Worm (Caenorhabditis elegans) whole organism, young adult: Measurements from ENCODE around the gene T28D6.6.

Experiments
- F37B4.10 ChIP-seq: fragments of 200-800 bp; sonication (Bioruptor generic); IDR thresholded peaks from 2 replicates; pipeline ENCODE4 v1.3.6; 2022; ENCODE audit warnings: missing genetic modification characterization, missing compliant biosample characterization
- F57C9.4 ChIP-seq: sonication (generic microtip); optimal IDR thresholded peaks from 2 replicates; lab custom pipeline; 2017; ENCODE audit warnings: mild to moderate bottlenecking, missing genetic modification characterization, missing compliant biosample characterization
- K11D2.4 ChIP-seq: fragments of 200-800 bp; sonication (Bioruptor generic); IDR thresholded peaks from 2 replicates; pipeline ENCODE4 v1.3.6; 2022; ENCODE audit warnings: missing genetic modification reagents, missing genetic modification characterization, missing compliant biosample characterization
- atf-7 ChIP-seq: sonication (generic microtip); optimal IDR thresholded peaks from 2 replicates; lab custom pipeline; 2017; ENCODE audit warnings: mild to moderate bottlenecking, missing genetic modification characterization, missing compliant biosample characterization
- athp-1 ChIP-seq: sonication (generic microtip); optimal IDR thresholded peaks from 2 replicates; lab custom pipeline; 2017; ENCODE audit warnings: mild to moderate bottlenecking, missing genetic modification characterization, missing compliant biosample characterization
- attf-3 ChIP-seq: fragments of 200-800 bp; sonication (Bioruptor generic); conservative IDR thresholded peaks from 2 replicates; pipeline ENCODE4 v1.3.6; 2022; ENCODE audit warnings: missing genetic modification reagents, missing genetic modification characterization, missing compliant biosample characterization
- ceh-100 ChIP-seq: fragments of 200-800 bp; sonication (Bioruptor generic); IDR thresholded peaks from 2 replicates; pipeline ENCODE4 v1.3.6; 2022; ENCODE audit warnings: missing genetic modification reagents, missing genetic modification characterization, missing compliant biosample characterization
- dpff-1 ChIP-seq: sonication (generic microtip); optimal IDR thresholded peaks from 2 replicates; lab custom pipeline; 2017; ENCODE audit warnings: mild to moderate bottlenecking, missing genetic modification characterization, missing compliant biosample characterization
- hlh-12 ChIP-seq: sonication (generic microtip); optimal IDR thresholded peaks from 2 replicates; lab custom pipeline; 2016; ENCODE audit warnings: missing genetic modification characterization, missing compliant biosample characterization
- let-526 ChIP-seq: fragments of 200-800 bp; sonication (Bioruptor generic); IDR thresholded peaks from 2 replicates; pipeline ENCODE4 v1.3.6; 2022; ENCODE audit warnings: missing genetic modification reagents, missing genetic modification characterization, missing compliant biosample characterization
- lsy-27 ChIP-seq: sonication (generic microtip); optimal IDR thresholded peaks from 2 replicates; lab custom pipeline; 2017; ENCODE audit warnings: missing genetic modification characterization, mild to moderate bottlenecking, missing compliant biosample characterization, antibody characterized with exemption, missing genotype, borderline replicate concordance; ENCODE audit not compliant: insufficient read depth
- nfya-2 ChIP-seq: fragments of 200-800 bp; sonication (Bioruptor generic); IDR thresholded peaks from 2 replicates; pipeline ENCODE4 v1.3.6; 2022; ENCODE audit warnings: missing genetic modification reagents, missing genetic modification characterization, missing compliant biosample characterization
- nhr-27 ChIP-seq: fragments of 200-800 bp; sonication (Bioruptor generic); optimal IDR thresholded peaks from 2 replicates; lab custom pipeline; 2018; ENCODE audit warnings: mild to moderate bottlenecking, missing genetic modification characterization, moderate library complexity, missing compliant biosample characterization
- rpc-1 ChIP-seq, 2 experiments: fragments of 150-350 bp in 1 of 2; sonication (generic microtip) in 1 of 2; optimal IDR thresholded peaks; 2 replicates each; lab custom pipeline; 2014 to 2018; ENCODE audit warnings: missing biosample characterization in 1 of 2, missing genetic modification characterization in 1 of 2, missing genetic modification reagents in 1 of 2, missing genotype in 1 of 2
- sdz-38 ChIP-seq: sonication (generic microtip); optimal IDR thresholded peaks from 2 replicates; lab custom pipeline; 2016; ENCODE audit warnings: missing genotype, missing genetic modification characterization, missing compliant biosample characterization
- snpc-1.3 ChIP-seq: sonication (generic microtip); optimal IDR thresholded peaks from 2 replicates; lab custom pipeline; 2017; ENCODE audit warnings: missing genetic modification characterization, mild to moderate bottlenecking, missing compliant biosample characterization, antibody characterized with exemption, moderate library complexity, missing genotype, missing genetic modification reagents; ENCODE audit not compliant: insufficient read depth
- zfh-2 ChIP-seq: fragments of 200-800 bp; sonication (Bioruptor generic); conservative IDR thresholded peaks from 2 replicates; pipeline ENCODE4 v1.3.6; 2022; ENCODE audit warnings: missing genetic modification reagents, missing genetic modification characterization, missing compliant biosample characterization
- ztf-25 ChIP-seq: fragments of 200-800 bp; sonication (Bioruptor generic); IDR thresholded peaks from 2 replicates; pipeline ENCODE4 v1.3.6; 2022; ENCODE audit warnings: missing genetic modification reagents, missing genetic modification characterization, missing compliant biosample characterization

The T28D6.6 gene

DNA sequence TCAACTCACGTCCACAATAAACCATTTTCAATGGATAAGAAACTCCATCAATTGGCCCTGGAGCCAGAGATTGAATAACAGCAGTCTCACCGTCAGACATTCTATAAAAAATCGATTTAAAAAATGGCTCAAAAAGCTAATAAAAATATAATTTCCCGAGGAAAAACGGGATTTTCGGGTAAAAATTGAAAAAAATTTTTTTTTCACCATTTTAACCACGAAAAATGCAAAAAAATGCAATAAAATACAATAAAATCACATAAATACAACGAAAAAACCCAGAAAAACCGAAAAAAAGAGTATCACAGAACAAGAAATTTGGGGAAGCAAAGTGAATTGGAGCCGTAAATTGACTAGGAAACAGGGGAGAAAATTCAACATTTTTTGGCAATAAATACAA, 64.1 kb downstream of the T28D6.6 start, which contains the start of gene Y47D3A.21:
Y47D3A.21 (minus strand) TSS at position 101 of the 400 bp plus-strand sequence.
- no peak for TF ChIP-seq athp-1 (tag; lab: Kevin White, UChicago)
- TF ChIP-seq nfya-2 = no peak
- TF ChIP-seq atf-7 = no peak
- TF ChIP-seq zfh-2 = no peak
- no peak for TF ChIP-seq snpc-1.3 (tag; lab: Kevin White, UChicago)
- TF ChIP-seq K11D2.4 = no peak
- TF ChIP-seq nhr-27 (tag; lab: Kevin White, UChicago) = no peak
- TF ChIP-seq sdz-38 = no peak
- TF ChIP-seq lsy-27 = no peak
- no peak for TF ChIP-seq hlh-12 (tag; lab: Kevin White, UChicago)
- no peak for TF ChIP-seq ztf-25 (GFP tag; lab: Robert Waterston, UW)
- TF ChIP-seq let-526 (GFP tag; lab: Robert Waterston, UW) = no peak
- no peak for TF ChIP-seq ceh-100 (GFP tag; lab: Robert Waterston, UW)
- no peak for TF ChIP-seq dpff-1 (tag; lab: Kevin White, UChicago)
- no peak for TF ChIP-seq F37B4.10 (GFP tag; lab: Robert Waterston, UW)
- TF ChIP-seq F57C9.4 (tag; lab: Kevin White, UChicago) = no peak
- no peak for TF ChIP-seq attf-3
- no peak for TF ChIP-seq rpc-1 (optimal IDR thresholded peaks at IDR 0.05; lab: Kevin White, UChicago)
- no peak for TF ChIP-seq rpc-1 (tag; optimal IDR thresholded peaks at IDR 0.05; lab: Kevin White, UChicago)
